Worm (Caenorhabditis elegans) whole organism, early embryonic: ENCODE data around the gene mtx-2.
A peak's percentile ranks its signal among the peaks of the same experiment; 100 is the strongest.

Experiments used
- B0310.2 ChIP-seq: sonication (generic microtip); optimal IDR thresholded peaks from 2 replicates; lab custom pipeline; 2016; ENCODE audit warnings: mild to moderate bottlenecking, missing genetic modification characterization, missing compliant biosample characterization
- ama-1 ChIP-seq: fragments of 150-350 bp; optimal IDR thresholded peaks from 2 replicates; lab custom pipeline; 2014
- ceh-13 ChIP-seq: fragments of 200-800 bp; sonication (Bioruptor generic); optimal IDR thresholded peaks from 2 replicates; lab custom pipeline; 2018; ENCODE audit warnings: mild to moderate bottlenecking, missing genetic modification characterization, missing compliant biosample characterization
- ets-7 ChIP-seq: sonication (generic microtip); optimal IDR thresholded peaks from 2 replicates; lab custom pipeline; 2016; ENCODE audit warnings: missing genotype, missing genetic modification characterization, missing compliant biosample characterization
- flt-1 ChIP-seq: fragments of 200-800 bp; sonication (Bioruptor generic); IDR thresholded peaks from 2 replicates; pipeline ENCODE4 v1.3.6; 2022; ENCODE audit warnings: missing genetic modification characterization, missing compliant biosample characterization
- hmg-4 ChIP-seq: fragments of 200-800 bp; sonication (Bioruptor generic); optimal IDR thresholded peaks from 2 replicates; lab custom pipeline; 2018; ENCODE audit warnings: mild to moderate bottlenecking, missing genetic modification characterization, missing compliant biosample characterization
- hnd-1 ChIP-seq: sonication (generic microtip); optimal IDR thresholded peaks from 2 replicates; lab custom pipeline; 2016; ENCODE audit warnings: missing genetic modification characterization, missing compliant biosample characterization
- pes-1 ChIP-seq: fragments of 200-800 bp; sonication (Bioruptor generic); IDR thresholded peaks from 2 replicates; pipeline ENCODE4 v1.3.6; 2022; ENCODE audit warnings: missing genetic modification reagents, missing genetic modification characterization, missing compliant biosample characterization
- sea-1 ChIP-seq: fragments of 200-800 bp; sonication (Bioruptor generic); conservative IDR thresholded peaks from 2 replicates; pipeline ENCODE4 v1.3.6; 2022; ENCODE audit warnings: missing genetic modification characterization, missing compliant biosample characterization
- tbx-11 ChIP-seq: fragments of 200-800 bp; sonication (Bioruptor generic); IDR thresholded peaks from 2 replicates; pipeline ENCODE4 v1.3.6; 2022; ENCODE audit warnings: missing genetic modification characterization, missing compliant biosample characterization
- tbx-37 ChIP-seq: fragments of 200-800 bp; sonication (Bioruptor generic); conservative IDR thresholded peaks from 2 replicates; pipeline ENCODE4 v1.3.6; 2022; ENCODE audit warnings: missing genetic modification reagents, missing genetic modification characterization, missing compliant biosample characterization
- tra-4 ChIP-seq: sonication (generic microtip); optimal IDR thresholded peaks from 2 replicates; lab custom pipeline; 2017; ENCODE audit warnings: missing genetic modification characterization, missing compliant biosample characterization

- TF ChIP-seq pes-1 (GFP tag; lab: Robert Waterston, UW) (no peak), ama-1 (no peak), flt-1 (GFP tag; lab: Robert Waterston, UW) (no peak), hnd-1 (no peak), tbx-11 (GFP tag; lab: Robert Waterston, UW) (no peak), ets-7 (no peak), B0310.2 (no peak), tbx-37 (GFP tag; lab: Robert Waterston, UW) (no peak), tra-4 (peak; percentile 10), ceh-13 (GFP tag; lab: Kevin White, UChicago) (no peak), sea-1 (GFP tag; lab: Robert Waterston, UW) (no peak), hmg-4 (GFP tag; lab: Kevin White, UChicago) (peak; percentile 38)
These were observed 29.8 kb downstream of the mtx-2 start for ce11 chrIII:7733563-7733962.
